Fruit fly (Drosophila melanogaster) whole organism, prepupa: ENCODE results near the gene CG1463.
A peak's percentile ranks its signal among the peaks of the same experiment; 100 is the strongest.

Experiments
- Blimp-1 ChIP-seq: fragments of 200-800 bp; sonication (Bioruptor generic); optimal IDR thresholded peaks from 3 replicates; lab custom pipeline; 2017; ENCODE audit warnings: missing biosample characterization, missing genetic modification characterization, mild to moderate bottlenecking, moderate library complexity, missing genetic modification reagents
- CG10631 ChIP-seq: fragments of 200-800 bp; sonication (Bioruptor generic); optimal IDR thresholded peaks from 2 replicates; lab custom pipeline; 2016; ENCODE audit warnings: missing biosample characterization, missing genetic modification characterization
- CG11294 ChIP-seq: fragments of 200-800 bp; sonication (Bioruptor generic); IDR thresholded peaks from 2 replicates; pipeline ENCODE4 v1.3.6; 2022; ENCODE audit warnings: missing biosample characterization, missing genetic modification characterization
- CG11762 ChIP-seq: fragments of 200-800 bp; sonication (Bioruptor generic); optimal IDR thresholded peaks from 3 replicates; lab custom pipeline; 2016; ENCODE audit warnings: missing biosample characterization, missing genetic modification characterization; ENCODE audit not compliant: insufficient read depth
- CG15336 ChIP-seq: fragments of 200-800 bp; sonication (Bioruptor generic); IDR thresholded peaks from 2 replicates; pipeline ENCODE4 v1.3.6; 2022; ENCODE audit warnings: missing biosample characterization, missing genetic modification characterization
- CG1621 ChIP-seq: fragments of 200-800 bp; sonication (Bioruptor generic); optimal IDR thresholded peaks from 3 replicates; lab custom pipeline; 2018; ENCODE audit warnings: missing biosample characterization, mild to moderate bottlenecking, missing genetic modification characterization
- CG16779 ChIP-seq: fragments of 200-800 bp; sonication (Bioruptor generic); optimal IDR thresholded peaks from 3 replicates; lab custom pipeline; 2017; ENCODE audit warnings: missing biosample characterization, mild to moderate bottlenecking, missing genetic modification characterization
- CG3032 ChIP-seq: fragments of 200-800 bp; optimal IDR thresholded peaks from 2 replicates; lab custom pipeline; 2019; ENCODE audit warnings: missing biosample characterization, mild to moderate bottlenecking, missing genetic modification characterization, moderate library complexity
- CG31627 ChIP-seq: fragments of 200-800 bp; sonication (Bioruptor generic); optimal IDR thresholded peaks from 3 replicates; lab custom pipeline; 2016; ENCODE audit warnings: missing biosample characterization, missing genetic modification characterization
- CG34406 ChIP-seq: fragments of 200-800 bp; sonication (Bioruptor generic); optimal IDR thresholded peaks from 3 replicates; lab custom pipeline; 2016; ENCODE audit warnings: missing biosample characterization, missing genetic modification characterization
- CG3919 ChIP-seq: fragments of 200-800 bp; sonication (Bioruptor generic); optimal IDR thresholded peaks from 3 replicates; lab custom pipeline; 2016; ENCODE audit warnings: missing biosample characterization, missing genetic modification characterization
- CG6163 ChIP-seq: fragments of 200-800 bp; sonication (Bioruptor generic); IDR thresholded peaks from 3 replicates; pipeline ENCODE4 v1.3.6; 2022; ENCODE audit warnings: missing biosample characterization, missing genetic modification characterization
- CG6792 ChIP-seq: fragments of 200-800 bp; sonication (Bioruptor generic); optimal IDR thresholded peaks from 3 replicates; lab custom pipeline; 2016; ENCODE audit warnings: missing biosample characterization, missing genetic modification characterization
- CG6808 ChIP-seq: fragments of 200-800 bp; sonication (Bioruptor generic); optimal IDR thresholded peaks from 3 replicates; lab custom pipeline; 2017; ENCODE audit warnings: missing biosample characterization, missing genetic modification characterization, mild to moderate bottlenecking, moderate library complexity, missing genetic modification reagents
- CG6854 ChIP-seq: fragments of 200-800 bp; sonication (Bioruptor generic); optimal IDR thresholded peaks from 2 replicates; lab custom pipeline; 2017; ENCODE audit warnings: missing biosample characterization, mild to moderate bottlenecking, missing genetic modification characterization
- CG8119 ChIP-seq: fragments of 200-800 bp; sonication (Bioruptor generic); IDR thresholded peaks from 3 replicates; pipeline ENCODE4 v1.3.6; 2022; ENCODE audit warnings: missing biosample characterization, missing genetic modification characterization
- CG8632 ChIP-seq: fragments of 200-800 bp; sonication (Bioruptor generic); optimal IDR thresholded peaks from 3 replicates; lab custom pipeline; 2016; ENCODE audit warnings: missing biosample characterization, missing genetic modification characterization
- CG9139 ChIP-seq: fragments of 200-800 bp; sonication (Bioruptor generic); optimal IDR thresholded peaks from 3 replicates; lab custom pipeline; 2017; ENCODE audit warnings: missing biosample characterization, mild to moderate bottlenecking, missing genetic modification characterization
- Eip78C ChIP-seq: fragments of 200-800 bp; sonication (Bioruptor generic); peaks from one replicate; lab custom pipeline; 2016; ENCODE audit warnings: missing biosample characterization, missing genetic modification characterization
- Eip93F ChIP-seq: fragments of 200-800 bp; sonication (Bioruptor generic); optimal IDR thresholded peaks from 2 replicates; lab custom pipeline; 2016; ENCODE audit warnings: missing biosample characterization, mild to moderate bottlenecking, missing genetic modification characterization
- Ets96B ChIP-seq: fragments of 200-800 bp; optimal IDR thresholded peaks from 2 replicates; lab custom pipeline; 2019; ENCODE audit warnings: missing biosample characterization, mild to moderate bottlenecking, missing genetic modification characterization, moderate library complexity
- Gug ChIP-seq: fragments of 200-800 bp; sonication (Bioruptor generic); IDR thresholded peaks from 2 replicates; pipeline ENCODE4 v1.3.6; 2022; ENCODE audit warnings: missing biosample characterization, missing genetic modification characterization
- Hr38 ChIP-seq: sonication (Bioruptor generic); optimal IDR thresholded peaks from 2 replicates; lab custom pipeline; 2016; ENCODE audit warnings: missing biosample characterization, missing genetic modification characterization
- Hr39 ChIP-seq: fragments of 200-800 bp; sonication (Bioruptor generic); optimal IDR thresholded peaks from 2 replicates; lab custom pipeline; 2016; ENCODE audit warnings: missing biosample characterization, missing genetic modification characterization
- Hr4 ChIP-seq: fragments of 200-800 bp; sonication (Bioruptor generic); optimal IDR thresholded peaks from 3 replicates; lab custom pipeline; 2016; ENCODE audit warnings: missing biosample characterization, missing genetic modification characterization
- Met ChIP-seq: fragments of 200-800 bp; sonication (Bioruptor generic); optimal IDR thresholded peaks from 3 replicates; lab custom pipeline; 2016; ENCODE audit warnings: missing biosample characterization, missing genetic modification characterization
- Smox ChIP-seq: fragments of 200-800 bp; sonication (Bioruptor generic); optimal IDR thresholded peaks from 3 replicates; lab custom pipeline; 2016; ENCODE audit warnings: missing biosample characterization, missing genetic modification characterization
- Sox102F ChIP-seq: fragments of 200-800 bp; sonication (Bioruptor generic); optimal IDR thresholded peaks from 2 replicates; lab custom pipeline; 2016; ENCODE audit warnings: missing biosample characterization, mild to moderate bottlenecking, missing genetic modification characterization
- Sox15 ChIP-seq: fragments of 200-800 bp; sonication (Bioruptor generic); optimal IDR thresholded peaks from 3 replicates; lab custom pipeline; 2016; ENCODE audit warnings: missing biosample characterization, missing genetic modification characterization
- achi ChIP-seq: fragments of 200-800 bp; sonication (Bioruptor generic); optimal IDR thresholded peaks from 3 replicates; lab custom pipeline; 2016; ENCODE audit warnings: missing biosample characterization, missing genetic modification characterization
- acj6 ChIP-seq: fragments of 200-800 bp; sonication (Bioruptor generic); optimal IDR thresholded peaks from 3 replicates; lab custom pipeline; 2016; ENCODE audit warnings: missing biosample characterization, missing genetic modification characterization
- cyc ChIP-seq: fragments of 200-800 bp; sonication (Bioruptor generic); optimal IDR thresholded peaks from 3 replicates; lab custom pipeline; 2016; ENCODE audit warnings: missing biosample characterization, missing genetic modification characterization
- dsx ChIP-seq: fragments of 200-800 bp; optimal IDR thresholded peaks from 3 replicates; lab custom pipeline; 2019; ENCODE audit warnings: missing biosample characterization, mild to moderate bottlenecking, missing genetic modification characterization, moderate library complexity; ENCODE audit not compliant: poor library complexity, severe bottlenecking
- esn ChIP-seq: fragments of 200-800 bp; sonication (Bioruptor generic); optimal IDR thresholded peaks from 2 replicates; lab custom pipeline; 2016; ENCODE audit warnings: missing biosample characterization, mild to moderate bottlenecking, missing genetic modification characterization, moderate library complexity
- fd85E ChIP-seq: fragments of 200-800 bp; sonication (Bioruptor generic); optimal IDR thresholded peaks from 3 replicates; lab custom pipeline; 2016; ENCODE audit warnings: missing biosample characterization, missing genetic modification characterization
- fkh ChIP-seq: fragments of 200-800 bp; sonication (Bioruptor generic); optimal IDR thresholded peaks from 3 replicates; lab custom pipeline; 2017; ENCODE audit warnings: missing biosample characterization, mild to moderate bottlenecking, missing genetic modification characterization, moderate library complexity
- lz ChIP-seq: fragments of 200-800 bp; sonication (Bioruptor generic); optimal IDR thresholded peaks from 3 replicates; lab custom pipeline; 2016; ENCODE audit warnings: missing biosample characterization, missing genetic modification characterization
- net ChIP-seq: fragments of 200-800 bp; sonication (Bioruptor generic); optimal IDR thresholded peaks from 3 replicates; lab custom pipeline; 2016; ENCODE audit warnings: missing biosample characterization, missing genetic modification characterization
- spab ChIP-seq: fragments of 200-800 bp; sonication (Bioruptor generic); optimal IDR thresholded peaks from 2 replicates; lab custom pipeline; 2017; ENCODE audit warnings: missing biosample characterization, mild to moderate bottlenecking, missing genetic modification characterization, missing genetic modification reagents
- ss ChIP-seq, 2 experiments: fragments of 200-800 bp; sonication (Bioruptor generic); optimal IDR thresholded peaks; 2 replicates in 1 of 2; 3 replicates in 1 of 2; lab custom pipeline; 2017 to 2018; ENCODE audit warnings: mild to moderate bottlenecking in 2 of 2, missing biosample characterization in 2 of 2, missing genetic modification characterization in 2 of 2, moderate library complexity in 1 of 2
- svp ChIP-seq: fragments of 200-800 bp; sonication (Bioruptor generic); peaks from one replicate; lab custom pipeline; 2016; ENCODE audit warnings: missing biosample characterization, missing genetic modification characterization
- vri ChIP-seq: fragments of 200-800 bp; sonication (Bioruptor generic); optimal IDR thresholded peaks from 3 replicates; lab custom pipeline; 2016; ENCODE audit warnings: missing biosample characterization, mild to moderate bottlenecking, missing genetic modification characterization

CG1463 gene

DNA sequence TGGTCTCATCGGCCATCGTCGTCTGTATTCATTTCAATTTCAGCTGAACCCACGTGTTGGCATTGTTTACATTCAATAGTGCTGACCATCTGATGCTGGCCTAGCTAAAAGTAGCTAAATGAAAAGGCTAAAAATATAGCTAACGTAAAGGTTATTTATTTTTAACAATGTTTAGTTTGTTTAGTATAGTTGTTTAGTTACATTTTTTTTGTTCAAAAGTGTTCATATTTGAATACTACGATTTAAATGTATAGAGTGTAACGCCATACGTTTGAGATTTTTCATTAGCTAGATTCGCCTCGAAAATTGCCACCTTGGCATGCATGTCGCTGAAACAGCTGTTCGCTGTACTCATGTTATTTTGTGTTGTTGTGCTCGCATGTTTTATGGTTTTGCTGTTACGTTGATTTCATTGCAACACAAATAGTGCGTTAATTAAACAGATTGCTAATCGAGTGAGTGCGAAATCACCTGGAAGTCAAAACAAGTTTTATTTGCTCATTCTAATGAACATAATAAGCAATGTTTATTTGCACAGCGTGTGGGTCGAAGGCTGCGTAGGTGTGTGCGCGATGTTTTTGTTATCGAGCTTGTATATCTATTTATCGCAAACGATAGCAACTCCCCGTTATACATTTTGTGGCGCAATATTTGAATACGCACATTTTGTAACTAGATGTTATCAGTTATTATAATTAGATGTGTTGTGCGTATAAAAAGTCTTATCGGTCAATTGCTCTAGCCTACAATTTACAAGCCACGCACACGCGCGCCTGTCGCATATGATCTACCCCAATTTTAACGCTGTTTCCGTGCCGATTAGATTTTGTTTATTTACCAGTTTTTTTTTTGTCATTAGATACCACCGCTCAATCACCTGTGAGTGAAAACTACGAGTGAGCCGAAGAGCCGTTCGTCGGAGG lies at the start of gene CG1463, which contains the start of gene Fpgs1:
CG1463 (minus strand) TSS at position 132 of the 923 bp plus-strand sequence.
Fpgs1 (plus strand) TSS at position 332 of the 923 bp plus-strand sequence.
- peak; percentile 53 for TF ChIP-seq esn (GFP tag; lab: Kevin White, UChicago)
- 0 out of 2 replicates have a peak, but pooled peaks have one; percentile 7 for TF ChIP-seq CG15336 (GFP tag; lab: Robert Waterston, UW)
- no peak for TF ChIP-seq vri (GFP tag; lab: Kevin White, UChicago)
- no peak for TF ChIP-seq Sox15 (GFP tag; lab: Kevin White, UChicago)
- TF ChIP-seq fkh (GFP tag; lab: Kevin White, UChicago), result peak; percentile 92

DNA sequence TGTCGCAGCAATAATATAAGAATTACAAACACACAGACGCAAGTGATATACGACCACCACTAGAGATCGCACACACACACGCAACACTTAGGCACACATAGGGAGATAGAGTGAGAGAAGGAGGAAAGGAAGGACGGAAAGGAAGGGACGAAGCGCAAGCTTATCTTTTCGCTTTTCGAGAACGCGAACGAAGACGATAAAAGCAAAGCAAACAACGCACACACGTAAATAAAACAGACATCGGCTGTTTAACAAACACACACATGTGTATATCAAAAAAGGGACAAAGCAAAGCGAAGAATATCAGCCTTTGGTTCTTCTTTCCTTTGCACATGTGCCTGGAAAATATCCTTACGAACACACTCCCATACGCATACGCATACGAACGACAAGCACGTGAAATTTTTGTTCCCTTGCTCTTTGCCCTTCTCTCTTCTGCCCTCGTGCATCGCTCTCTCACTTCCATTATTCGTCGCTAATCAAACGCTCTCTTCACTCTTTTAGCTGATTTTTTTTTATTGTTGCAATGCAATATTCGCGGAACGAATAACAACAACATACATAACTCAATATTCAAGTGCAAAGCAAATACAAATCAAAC lies 48.7 kb upstream of the CG1463 start:
- TF ChIP-seq CG10631 (GFP tag; lab: Kevin White, UChicago) (peak; percentile 21), CG16779 (tag; lab: Kevin White, UChicago) (no peak), fd85E (peak; percentile 8), ss (GFP tag; optimal IDR thresholded peaks at IDR 0.05; lab: Kevin White, UChicago) (peak; percentile 71 to 74), achi (GFP tag; lab: Kevin White, UChicago) (no peak), Hr39 (GFP tag; lab: Kevin White, UChicago) (no peak), dsx (GFP tag; lab: Kevin White, UChicago) (peak; percentile 52), spab (peak; percentile 13), CG8632 (peak; percentile 7), CG6808 (peak; percentile 53), Met (GFP tag; lab: Kevin White, UChicago) (peak; percentile 20), net (GFP tag; lab: Kevin White, UChicago) (no peak), CG6854 (peak; percentile 58), CG3032 (peak; percentile 8), fkh (GFP tag; lab: Kevin White, UChicago) (peak; percentile 88), Smox (no peak), CG6792 (GFP tag; lab: Kevin White, UChicago) (peak; percentile 29), CG1621 (tag; lab: Kevin White, UChicago) (peak; percentile 12), lz (GFP tag; lab: Kevin White, UChicago) (peak; percentile 9), acj6 (GFP tag; lab: Kevin White, UChicago) (no peak), cyc (GFP tag; lab: Kevin White, UChicago) (no peak), Sox102F (GFP tag; lab: Kevin White, UChicago) (peak; percentile 44), CG31627 (GFP tag; lab: Kevin White, UChicago) (no peak), Hr4 (no peak), CG6163 (GFP tag; lab: Robert Waterston, UW) (0 out of 3 replicates have a peak, but pooled peaks have one; percentile 33), svp (GFP tag; lab: Kevin White, UChicago) (peak; percentile 79), Eip78C (GFP tag; lab: Kevin White, UChicago) (peak; percentile 65), vri (GFP tag; lab: Kevin White, UChicago) (peak; percentile 77), esn (GFP tag; lab: Kevin White, UChicago) (peak; percentile 12), CG9139 (GFP tag; lab: Kevin White, UChicago) (peak; percentile 33), CG11762 (GFP tag; lab: Kevin White, UChicago) (no peak), Gug (GFP tag; lab: Robert Waterston, UW) (no peak), CG11294 (GFP tag; lab: Robert Waterston, UW) (no peak; the same call in 1 of the 2 replicates), Ets96B (tag; lab: Kevin White, UChicago) (peak; percentile 25), CG3919 (GFP tag; lab: Kevin White, UChicago) (peak; percentile 5), CG34406 (GFP tag; lab: Kevin White, UChicago) (peak; percentile 14), Hr38 (GFP tag; lab: Kevin White, UChicago) (no peak), CG8119 (0 out of 3 replicates have a peak, but pooled peaks have one; percentile 15), Eip93F (GFP tag; lab: Kevin White, UChicago) (peak; percentile 26), Blimp-1 (peak; percentile 50)
